Worm (Caenorhabditis elegans): ENCODE data around the gene nhr-161.

nhr-161 gene

DNA sequence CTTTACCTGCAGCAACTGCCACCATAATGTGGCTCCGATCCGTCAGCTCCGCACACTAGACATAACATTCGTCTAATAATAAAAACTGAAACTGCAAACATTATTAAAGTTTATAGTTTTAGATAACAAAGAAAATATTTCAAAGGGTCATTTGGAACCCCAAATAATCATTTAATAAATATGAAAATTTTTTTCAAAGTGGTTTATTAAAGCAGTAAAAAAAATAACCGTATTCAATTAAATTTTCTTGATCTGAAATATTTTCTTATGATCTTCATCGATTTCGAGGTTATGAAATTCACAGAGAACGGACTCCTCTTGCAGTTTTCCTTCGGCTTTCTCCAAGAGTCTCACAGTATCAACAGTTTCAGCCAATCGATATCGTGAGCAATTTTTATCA lies 3.2 kb upstream of the nhr-161 start, which contains the start of gene nhr-163:
Gene nhr-163 (minus strand): TSS at position 101 of the 400 bp plus-strand sequence.
- TF ChIP-seq xbp-1 (tag; optimal IDR thresholded peaks at IDR 0.05) (no peak), aly-2 (tag; optimal IDR thresholded peaks at IDR 0.05) (no peak)

DNA sequence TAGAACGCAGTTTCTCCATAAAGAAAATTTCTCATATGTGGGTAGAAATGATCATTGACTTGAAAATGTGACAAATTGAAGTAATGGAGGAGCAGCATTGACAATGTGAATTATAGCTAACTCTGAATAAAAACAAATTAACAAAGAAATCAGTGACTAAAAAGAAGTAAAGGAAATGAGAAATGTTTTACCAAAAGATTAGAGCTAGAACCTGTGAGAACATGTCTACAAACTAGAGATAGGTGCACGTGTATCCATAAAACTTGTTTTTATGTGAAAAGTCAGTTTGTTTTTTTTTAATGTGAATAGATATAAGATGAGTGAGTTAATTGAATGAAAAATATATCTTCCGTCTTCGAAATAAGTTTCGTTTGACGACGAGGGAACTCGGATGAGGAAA lies 3.7 kb downstream of the nhr-161 start, which contains the start of gene sre-12:
Gene sre-12 (minus strand): TSS at position 101 of the 400 bp plus-strand sequence.
- TF ChIP-seq nhr-71 (tag; optimal IDR thresholded peaks at IDR 0.05) (no peak), C34B4.2 (tag; optimal IDR thresholded peaks at IDR 0.05) (no peak), ztf-4 (tag; optimal IDR thresholded peaks at IDR 0.05) (no peak), ets-5 (GFP tag; IDR thresholded peaks at IDR 0.05) (no peak), dpl-1 (GFP tag; optimal IDR thresholded peaks at IDR 0.05) (no peak), unc-62 (GFP tag; optimal IDR thresholded peaks at IDR 0.05) (no peak)

DNA sequence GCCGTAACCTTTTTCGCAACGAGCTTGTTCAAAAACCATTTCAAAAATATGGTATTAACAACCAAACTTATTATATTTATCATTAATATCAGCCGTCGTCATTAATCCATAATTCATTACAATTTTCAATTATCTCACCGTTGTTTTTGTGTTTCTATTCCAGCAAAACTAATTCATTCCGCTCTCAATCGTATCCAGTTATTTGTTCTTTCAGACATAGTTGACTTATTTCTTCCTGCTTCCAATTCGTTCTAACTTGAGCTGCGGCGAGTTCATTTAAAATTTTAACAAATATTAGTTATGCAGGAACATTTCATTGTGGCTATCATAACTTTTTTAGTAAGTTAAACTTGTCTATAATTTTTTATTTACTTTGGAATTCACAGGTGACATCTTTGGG lies 6.7 kb downstream of the nhr-161 start, which contains the start of gene srx-16:
Gene srx-16 (plus strand): TSS at position 301 of the 400 bp plus-strand sequence.
- TF ChIP-seq pax-3 (tag; optimal IDR thresholded peaks at IDR 0.05) (no peak), sptf-1 (tag; optimal IDR thresholded peaks at IDR 0.05) (no peak), jun-1 (tag; optimal IDR thresholded peaks at IDR 0.05) (no peak), aha-1 (tag; optimal IDR thresholded peaks at IDR 0.05) (no peak), F16B12.6 (tag; optimal IDR thresholded peaks at IDR 0.05) (no peak), nhr-84 (tag; optimal IDR thresholded peaks at IDR 0.05) (no peak), fos-1 (tag; optimal IDR thresholded peaks at IDR 0.05) (no peak), nhr-12 (tag; optimal IDR thresholded peaks at IDR 0.05) (no peak), mep-1 (tag; optimal IDR thresholded peaks at IDR 0.05) (no peak), nhr-28 (tag; optimal IDR thresholded peaks at IDR 0.05) (no peak), vab-15 (tag; optimal IDR thresholded peaks at IDR 0.05) (no peak)

DNA sequence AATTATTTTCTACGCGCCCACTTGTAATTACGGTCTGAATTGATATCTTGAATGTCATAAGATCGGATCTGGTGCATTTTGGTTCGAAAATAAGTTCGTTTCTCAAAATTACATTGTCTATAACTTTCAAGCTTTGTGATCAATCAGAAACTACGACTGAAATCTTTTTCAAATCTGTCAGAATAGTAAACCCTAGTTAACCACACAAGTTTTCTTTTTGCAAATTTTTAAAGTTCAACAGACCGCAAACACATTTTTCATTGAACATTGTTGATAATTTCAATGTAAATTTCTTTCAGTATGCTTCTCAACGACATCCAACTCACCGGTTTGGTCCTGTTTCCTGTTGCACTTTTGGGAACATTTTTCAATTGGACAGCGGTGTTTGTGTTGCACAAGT lies 11.1 kb downstream of the nhr-161 start, which contains the start of gene srx-59:
Gene srx-59 (plus strand): TSS at position 301 of the 400 bp plus-strand sequence.
- TF ChIP-seq efl-1 (optimal IDR thresholded peaks at IDR 0.05), result no peak
- TF ChIP-seq efl-1 (GFP tag; optimal IDR thresholded peaks at IDR 0.05 in 1 of 2), result no peak

DNA sequence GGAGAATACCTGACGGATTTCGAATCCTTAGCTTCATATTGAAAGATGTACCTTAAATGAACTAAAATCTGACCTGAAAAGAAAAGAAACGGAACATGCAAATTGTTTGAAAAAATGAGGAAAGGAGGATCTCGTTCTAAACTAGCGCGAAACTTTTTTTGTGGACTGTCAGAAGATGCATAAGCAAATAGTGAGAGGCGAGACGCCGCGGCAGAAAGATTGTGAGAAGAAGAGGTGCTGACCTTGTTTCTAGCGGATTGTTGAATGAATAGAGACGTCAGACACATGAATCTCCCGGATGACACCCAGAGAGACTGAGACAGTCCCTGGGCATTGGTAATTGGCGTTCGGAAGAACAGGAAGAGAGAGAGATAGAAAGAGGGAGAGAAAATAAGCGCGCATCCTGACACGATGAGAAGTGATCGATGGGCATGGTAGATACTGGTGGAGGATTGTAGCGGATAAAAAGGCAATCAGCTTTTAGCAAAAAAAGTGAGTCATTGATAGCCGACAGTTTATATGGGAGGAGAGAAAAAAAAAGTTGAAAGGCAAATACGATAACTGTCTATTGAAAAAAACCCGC lies 12.7 kb downstream of the nhr-161 start, which contains the start of gene ptr-15:
Gene ptr-15 (minus strand): TSS at position 51 of the 583 bp plus-strand sequence.
- TF ChIP-seq efl-1 (optimal IDR thresholded peaks at IDR 0.05) (no peak), efl-1 (GFP tag; optimal IDR thresholded peaks at IDR 0.05 in 1 of 2) (peak in 1 of 2 experiments; percentile 60), vab-15 (tag; optimal IDR thresholded peaks at IDR 0.05) (no peak), nhr-11 (tag; optimal IDR thresholded peaks at IDR 0.05) (no peak), zip-4 (GFP tag; optimal IDR thresholded peaks at IDR 0.05) (no peak), blmp-1 (tag; optimal IDR thresholded peaks at IDR 0.05) (peak; percentile 74)

DNA sequence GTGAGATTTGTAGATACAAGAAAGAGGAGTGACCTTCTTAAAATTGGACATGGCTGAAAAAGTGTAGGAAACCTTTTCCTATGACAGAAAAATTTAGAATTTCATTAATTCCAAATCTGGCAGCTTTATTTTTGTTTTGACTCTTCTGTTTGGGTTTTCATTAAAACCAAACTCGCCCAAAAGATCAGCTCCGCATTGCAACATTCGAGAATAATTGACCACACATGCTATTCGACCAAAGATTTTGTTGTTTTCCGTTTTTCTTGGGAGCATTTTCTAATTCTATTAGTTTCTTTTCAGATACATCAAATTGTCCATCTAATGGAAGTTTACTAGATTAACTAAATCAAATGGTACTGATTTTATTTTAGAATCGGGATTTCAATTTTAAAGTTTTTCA lies 26.5 kb downstream of the nhr-161 start, which contains the start of gene mec-1:
Gene mec-1 (plus strand): TSS at position 301 of the 400 bp plus-strand sequence.
- TF ChIP-seq fkh-10 (GFP tag; optimal IDR thresholded peaks at IDR 0.05) (no peak), dsc-1 (tag; optimal IDR thresholded peaks at IDR 0.05) (peak; percentile 10)

DNA sequence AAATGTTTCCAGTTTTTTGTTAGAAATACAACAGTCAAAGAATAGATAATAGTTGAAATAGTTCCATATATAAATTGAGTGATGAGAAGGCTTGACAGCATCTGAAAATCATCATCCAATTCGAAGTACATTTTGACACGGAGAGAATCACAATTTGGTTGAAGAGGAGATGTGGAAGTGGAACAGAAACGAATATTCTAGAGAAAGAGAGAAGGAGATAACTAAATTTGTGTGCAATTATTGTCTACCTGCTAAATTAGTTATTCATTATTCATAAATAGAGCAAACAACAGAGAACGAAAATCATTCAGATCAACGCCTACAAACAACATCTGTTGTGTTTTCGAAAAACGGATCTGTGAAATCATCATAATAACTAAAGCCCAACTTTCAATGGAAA lies 28.9 kb downstream of the nhr-161 start, which contains the start of gene srg-31:
Gene srg-31 (minus strand): TSS at position 101 of the 400 bp plus-strand sequence.
- no peak for TF ChIP-seq lin-15B (tag; optimal IDR thresholded peaks at IDR 0.05)
- TF ChIP-seq nhr-85 (tag), result no peak
- TF ChIP-seq dpl-1 (GFP tag; optimal IDR thresholded peaks at IDR 0.05), result no peak
- no peak for TF ChIP-seq Y116A8C.19 (tag; optimal IDR thresholded peaks at IDR 0.05; ENCODE audit: borderline replicate concordance)
- TF ChIP-seq alr-1 (tag; optimal IDR thresholded peaks at IDR 0.05; ENCODE audit: borderline replicate concordance), result no peak
- TF ChIP-seq C04F5.9 (tag; optimal IDR thresholded peaks at IDR 0.05), result no peak
- TF ChIP-seq mep-1 (tag; optimal IDR thresholded peaks at IDR 0.05), result no peak
- no peak for TF ChIP-seq pax-3 (tag; optimal IDR thresholded peaks at IDR 0.05)
- no peak for TF ChIP-seq mab-9 (GFP tag; IDR thresholded peaks at IDR 0.05)
- TF ChIP-seq lir-3 (tag; optimal IDR thresholded peaks at IDR 0.05; ENCODE audit: poor library complexity), result no peak
- no peak for TF ChIP-seq ces-1 (GFP tag; optimal IDR thresholded peaks at IDR 0.05)
- TF ChIP-seq nhr-11 (tag; optimal IDR thresholded peaks at IDR 0.05), result no peak
- no peak for TF ChIP-seq nhr-28 (tag; optimal IDR thresholded peaks at IDR 0.05)
- no peak for TF ChIP-seq unc-98 (GFP tag; IDR thresholded peaks at IDR 0.05)
- no peak for TF ChIP-seq fkh-10 (GFP tag; optimal IDR thresholded peaks at IDR 0.05)
- no peak for TF ChIP-seq ztf-11 (tag; optimal IDR thresholded peaks at IDR 0.05)
- TF ChIP-seq efl-3 (GFP tag; optimal IDR thresholded peaks at IDR 0.05), result no peak
- TF ChIP-seq unc-86 (tag; optimal IDR thresholded peaks at IDR 0.05), result no peak
- no peak for TF ChIP-seq aly-2 (tag; optimal IDR thresholded peaks at IDR 0.05)

Data from whole organism, L1 larva.